Fruit fly (Drosophila melanogaster): Measurements from ENCODE around the gene CG13679.
A peak's percentile ranks its signal among the peaks of the same experiment; 100 is the strongest.

Gene CG13679

DNA sequence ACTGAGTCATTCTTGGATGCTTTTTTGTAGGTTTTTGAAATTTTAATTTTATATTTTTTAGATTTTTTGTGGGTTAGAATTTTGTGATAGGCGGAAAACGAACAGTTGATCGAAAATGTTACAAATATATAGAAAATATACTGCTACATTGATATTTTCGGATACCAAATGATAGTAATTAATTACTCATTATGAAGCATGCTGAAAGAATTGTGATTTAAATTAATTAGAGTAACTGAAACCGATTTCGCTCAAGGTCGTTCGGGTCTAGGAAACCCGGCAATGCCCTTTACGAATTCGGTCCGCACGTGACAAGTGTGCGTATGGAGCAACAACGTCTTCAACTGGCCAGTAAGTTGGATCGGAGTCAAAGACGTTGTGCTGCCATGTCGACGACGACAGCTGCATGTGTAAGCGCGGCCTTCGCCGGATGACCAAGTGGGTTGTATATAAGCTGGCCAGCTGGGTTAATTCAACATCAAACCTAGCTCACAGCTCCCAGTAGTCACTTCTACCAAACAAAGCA, at the start of gene CG13679, which contains the start of gene CG7366:
CG13679 (plus strand) TSS at position 476 of the 526 bp plus-strand sequence.
CG7366 (minus strand) TSS at position 101 of the 526 bp plus-strand sequence.
- TF ChIP-seq CG32121 (GFP tag; IDR thresholded peaks at IDR 0.05), result no peak

DNA sequence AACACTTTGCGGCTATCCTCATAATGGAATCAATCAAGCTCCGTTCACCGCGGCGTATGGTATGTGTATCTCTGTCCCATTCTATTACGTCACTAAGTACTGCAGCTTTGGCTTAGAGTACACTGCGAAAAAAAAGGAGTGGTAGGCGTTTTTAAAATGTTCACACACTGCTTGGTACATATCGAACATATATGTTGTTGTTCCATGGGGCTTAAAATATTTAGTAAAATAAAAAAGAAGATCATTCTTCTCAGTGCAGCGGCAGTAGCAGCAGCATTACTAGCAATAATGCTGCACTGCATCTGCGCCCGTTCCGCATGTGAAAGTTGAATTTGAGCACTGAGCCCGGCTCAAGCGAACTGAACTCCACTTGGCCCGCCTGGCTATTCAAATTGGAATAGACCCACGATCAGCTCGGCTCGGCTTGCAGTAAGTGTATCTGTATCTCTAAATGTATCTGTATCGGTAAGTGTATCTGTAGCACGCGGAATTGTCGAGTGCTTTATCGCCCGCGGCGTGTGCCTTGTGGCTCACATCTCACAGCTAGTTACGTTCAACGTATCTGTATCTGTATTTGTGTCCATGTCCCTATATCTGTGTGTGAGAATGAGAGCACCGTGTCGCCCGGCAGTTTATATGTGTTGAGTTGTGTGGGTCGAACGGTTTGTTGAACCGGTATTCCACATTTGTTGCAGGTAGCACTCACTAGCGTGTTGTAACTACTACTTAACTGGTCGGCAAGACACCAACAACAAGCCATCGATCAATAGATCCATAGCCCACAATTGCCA, 49.2 kb upstream of the CG13679 start:
- TF ChIP-seq CG10348 (GFP tag; IDR thresholded peaks at IDR 0.05), result peak; percentile 85
- peak; percentile 95 for TF ChIP-seq CG4496 (GFP tag; IDR thresholded peaks at IDR 0.05)
- TF ChIP-seq EcR (GFP tag; optimal IDR thresholded peaks at IDR 0.05), result peak; percentile 87
- TF ChIP-seq Pif1A (GFP tag; optimal IDR thresholded peaks at IDR 0.05), result peak; percentile 72
- no peak for TF ChIP-seq CG13204 (GFP tag; optimal IDR thresholded peaks at IDR 0.05)
- TF ChIP-seq CG32121 (GFP tag; IDR thresholded peaks at IDR 0.05), result peak; percentile 96
- TF ChIP-seq Snoo (tag; optimal IDR thresholded peaks at IDR 0.05), result peak; percentile 23
- TF ChIP-seq CG8159 (tag; optimal IDR thresholded peaks at IDR 0.05), result peak; percentile 69
- TF ChIP-seq CG17806 (tag; optimal IDR thresholded peaks at IDR 0.05), result peak; percentile 67
- peak; percentile 58 for TF ChIP-seq CG34367 (tag; optimal IDR thresholded peaks at IDR 0.05)
- peak; percentile 49 for TF ChIP-seq CG15710 (tag; optimal IDR thresholded peaks at IDR 0.05)
- peak; percentile 96 for TF ChIP-seq fd96Ca (GFP tag; IDR thresholded peaks at IDR 0.05)
- TF ChIP-seq CG9948 (tag; optimal IDR thresholded peaks at IDR 0.05), result peak; percentile 66
- TF ChIP-seq CG12605 (GFP tag; IDR thresholded peaks at IDR 0.05), result peak; percentile 89
- peak; percentile 59 for TF ChIP-seq Pif1B (GFP tag; optimal IDR thresholded peaks at IDR 0.05)
- TF ChIP-seq Ets98B (GFP tag; IDR thresholded peaks at IDR 0.05), result peak; percentile 97
- peak; percentile 91 for TF ChIP-seq CG8301 (tag; optimal IDR thresholded peaks at IDR 0.05)
- no peak for TF ChIP-seq gl (tag; optimal IDR thresholded peaks at IDR 0.05)
- TF ChIP-seq CG14655 (GFP tag; optimal IDR thresholded peaks at IDR 0.05), result peak; percentile 93
- no peak for TF ChIP-seq D1 (tag; optimal IDR thresholded peaks at IDR 0.05)
- TF ChIP-seq rn (GFP tag; IDR thresholded peaks at IDR 0.05), result peak; percentile 89

DNA sequence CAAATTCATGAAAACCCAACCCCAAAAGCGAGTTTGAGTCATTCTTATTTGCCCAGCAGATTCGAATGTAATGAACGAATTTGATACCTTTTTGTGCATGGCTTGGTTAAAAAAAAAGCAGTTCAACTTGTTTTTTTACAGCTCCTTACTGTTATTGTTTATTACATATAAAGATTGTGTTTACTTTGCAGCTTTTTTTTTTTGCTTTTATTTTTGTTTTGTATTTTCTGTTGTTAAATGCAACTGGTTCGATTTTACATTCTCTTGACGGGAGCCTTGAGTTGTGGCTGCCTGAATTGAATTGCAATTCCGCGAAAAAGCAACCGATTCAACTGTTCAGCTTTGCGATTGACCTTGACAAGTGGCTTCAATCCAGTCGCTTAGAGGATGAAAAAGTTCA, 48.0 kb upstream of the CG13679 start:
- TF ChIP-seq D1 (tag; optimal IDR thresholded peaks at IDR 0.05) (no peak), fd96Ca (GFP tag; IDR thresholded peaks at IDR 0.05) (no peak), CG4496 (GFP tag; IDR thresholded peaks at IDR 0.05) (0 out of 3 replicates have a peak, but pooled peaks have one; percentile 28), CG13204 (GFP tag; optimal IDR thresholded peaks at IDR 0.05) (peak; percentile 19), Ets98B (GFP tag; IDR thresholded peaks at IDR 0.05) (no peak), EcR (GFP tag; optimal IDR thresholded peaks at IDR 0.05) (no peak)

DNA sequence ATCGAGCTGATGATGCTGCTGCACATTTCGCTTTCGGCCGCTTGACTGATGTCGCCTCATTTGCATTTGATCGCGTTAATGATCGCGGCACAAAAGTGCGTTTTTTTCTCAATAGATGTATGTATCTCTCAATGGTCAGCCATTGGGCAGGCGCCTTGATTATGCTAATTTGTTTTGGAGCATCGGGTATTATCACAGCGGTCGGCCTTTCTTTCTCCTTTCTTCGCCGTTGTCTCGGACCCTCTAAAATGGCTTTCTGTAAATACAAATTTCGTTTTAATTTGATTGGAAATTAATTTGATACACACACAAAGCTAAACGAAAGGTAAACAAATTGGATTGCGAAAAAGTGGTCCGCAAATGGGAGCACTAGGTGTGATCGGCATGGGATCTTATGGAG, 47.3 kb upstream of the CG13679 start:
- TF ChIP-seq CG32121 (GFP tag; IDR thresholded peaks at IDR 0.05) (no peak), CG17806 (tag; optimal IDR thresholded peaks at IDR 0.05) (no peak), Ets98B (GFP tag; IDR thresholded peaks at IDR 0.05) (no peak), CG15710 (tag; optimal IDR thresholded peaks at IDR 0.05) (no peak), rn (GFP tag; IDR thresholded peaks at IDR 0.05) (no peak), D1 (tag; optimal IDR thresholded peaks at IDR 0.05) (no peak), fd96Ca (GFP tag; IDR thresholded peaks at IDR 0.05) (no peak), CG8159 (tag; optimal IDR thresholded peaks at IDR 0.05) (no peak), CG34367 (tag; optimal IDR thresholded peaks at IDR 0.05) (no peak), CG9948 (tag; optimal IDR thresholded peaks at IDR 0.05) (no peak), Snoo (tag; optimal IDR thresholded peaks at IDR 0.05) (no peak), Pif1B (GFP tag; optimal IDR thresholded peaks at IDR 0.05) (no peak), gl (tag; optimal IDR thresholded peaks at IDR 0.05) (no peak), Pif1A (GFP tag; optimal IDR thresholded peaks at IDR 0.05) (no peak), EcR (GFP tag; optimal IDR thresholded peaks at IDR 0.05) (no peak), CG10348 (GFP tag; IDR thresholded peaks at IDR 0.05) (no peak), CG12605 (GFP tag; IDR thresholded peaks at IDR 0.05) (no peak)

DNA sequence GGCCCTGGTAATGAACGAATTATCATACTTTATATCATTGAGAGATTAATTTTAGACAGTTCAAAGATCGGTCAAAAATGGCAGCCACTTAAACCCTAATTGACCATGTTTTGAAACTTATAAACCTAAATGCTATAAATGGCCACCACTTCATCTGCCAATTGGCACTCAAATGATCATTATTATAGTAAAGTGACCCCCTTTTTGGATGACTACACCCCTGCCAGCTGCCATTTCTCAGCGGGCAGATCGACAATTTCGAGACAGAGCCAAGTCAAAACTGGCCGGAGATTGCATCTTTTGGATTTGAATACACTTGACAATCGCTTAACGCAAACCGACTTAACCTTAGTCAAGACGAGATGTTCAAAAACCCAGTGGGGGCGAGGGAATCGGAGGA, 46.4 kb upstream of the CG13679 start:
- TF ChIP-seq gl (tag; optimal IDR thresholded peaks at IDR 0.05), result no peak
- TF ChIP-seq CG32121 (GFP tag; IDR thresholded peaks at IDR 0.05), result no peak
- peak; percentile 26 for TF ChIP-seq CG8301 (tag; optimal IDR thresholded peaks at IDR 0.05)
- TF ChIP-seq CG17806 (tag; optimal IDR thresholded peaks at IDR 0.05), result peak; percentile 22
- no peak for TF ChIP-seq CG14655 (GFP tag; optimal IDR thresholded peaks at IDR 0.05)
- peak; percentile 45; the same call in 1 of the 3 replicates for TF ChIP-seq CG4496 (GFP tag; IDR thresholded peaks at IDR 0.05)
- TF ChIP-seq EcR (GFP tag; optimal IDR thresholded peaks at IDR 0.05), result no peak
- TF ChIP-seq CG8159 (tag; optimal IDR thresholded peaks at IDR 0.05), result peak; percentile 45
- TF ChIP-seq CG10348 (GFP tag; IDR thresholded peaks at IDR 0.05), result no peak
- no peak for TF ChIP-seq Pif1A (GFP tag; optimal IDR thresholded peaks at IDR 0.05)
- no peak for TF ChIP-seq rn (GFP tag; IDR thresholded peaks at IDR 0.05)
- TF ChIP-seq fd96Ca (GFP tag; IDR thresholded peaks at IDR 0.05), result 0 out of 3 replicates have a peak, but pooled peaks have one; percentile 43
- TF ChIP-seq CG34367 (tag; optimal IDR thresholded peaks at IDR 0.05), result no peak
- TF ChIP-seq CG15710 (tag; optimal IDR thresholded peaks at IDR 0.05), result peak; percentile 21
- no peak for TF ChIP-seq Pif1B (GFP tag; optimal IDR thresholded peaks at IDR 0.05)
- TF ChIP-seq CG9948 (tag; optimal IDR thresholded peaks at IDR 0.05), result no peak
- no peak for TF ChIP-seq D1 (tag; optimal IDR thresholded peaks at IDR 0.05)
- no peak for TF ChIP-seq CG12605 (GFP tag; IDR thresholded peaks at IDR 0.05)
- peak; percentile 11 for TF ChIP-seq Snoo (tag; optimal IDR thresholded peaks at IDR 0.05)
- TF ChIP-seq CG13204 (GFP tag; optimal IDR thresholded peaks at IDR 0.05), result no peak
- peak; percentile 18; the same call in 1 of the 2 replicates for TF ChIP-seq Ets98B (GFP tag; IDR thresholded peaks at IDR 0.05)

All from whole organism, pupa.